Fruit fly (Drosophila melanogaster) whole organism, prepupa: ENCODE data around the gene CG11811.

Source experiments
- Blimp-1 ChIP-seq: fragments of 200-800 bp; sonication (Bioruptor generic); optimal IDR thresholded peaks from 3 replicates; lab custom pipeline; 2017; ENCODE audit warnings: missing biosample characterization, missing genetic modification characterization, mild to moderate bottlenecking, moderate library complexity, missing genetic modification reagents
- CG10631 ChIP-seq: fragments of 200-800 bp; sonication (Bioruptor generic); optimal IDR thresholded peaks from 2 replicates; lab custom pipeline; 2016; ENCODE audit warnings: missing biosample characterization, missing genetic modification characterization
- CG10669 ChIP-seq: fragments of 200-800 bp; sonication (Bioruptor generic); optimal IDR thresholded peaks from 3 replicates; lab custom pipeline; 2018; ENCODE audit warnings: missing biosample characterization, mild to moderate bottlenecking, missing genetic modification characterization, moderate library complexity
- CG11762 ChIP-seq: fragments of 200-800 bp; sonication (Bioruptor generic); optimal IDR thresholded peaks from 3 replicates; lab custom pipeline; 2016; ENCODE audit warnings: missing biosample characterization, missing genetic modification characterization; ENCODE audit not compliant: insufficient read depth
- CG16779 ChIP-seq: fragments of 200-800 bp; sonication (Bioruptor generic); optimal IDR thresholded peaks from 3 replicates; lab custom pipeline; 2017; ENCODE audit warnings: missing biosample characterization, mild to moderate bottlenecking, missing genetic modification characterization
- CG34406 ChIP-seq: fragments of 200-800 bp; sonication (Bioruptor generic); optimal IDR thresholded peaks from 3 replicates; lab custom pipeline; 2016; ENCODE audit warnings: missing biosample characterization, missing genetic modification characterization
- CG4318 ChIP-seq: fragments of 200-800 bp; sonication (Bioruptor generic); optimal IDR thresholded peaks from 3 replicates; lab custom pipeline; 2017; ENCODE audit warnings: missing biosample characterization, mild to moderate bottlenecking, missing genetic modification characterization
- CG6163 ChIP-seq: fragments of 200-800 bp; sonication (Bioruptor generic); IDR thresholded peaks from 3 replicates; pipeline ENCODE4 v1.3.6; 2022; ENCODE audit warnings: missing biosample characterization, missing genetic modification characterization
- CG6276 ChIP-seq: fragments of 200-800 bp; sonication (Bioruptor generic); optimal IDR thresholded peaks from 2 replicates; lab custom pipeline; 2017; ENCODE audit warnings: missing biosample characterization, mild to moderate bottlenecking, missing genetic modification characterization
- CG6808 ChIP-seq: fragments of 200-800 bp; sonication (Bioruptor generic); optimal IDR thresholded peaks from 3 replicates; lab custom pipeline; 2017; ENCODE audit warnings: missing biosample characterization, missing genetic modification characterization, mild to moderate bottlenecking, moderate library complexity, missing genetic modification reagents
- CG6854 ChIP-seq: fragments of 200-800 bp; sonication (Bioruptor generic); optimal IDR thresholded peaks from 2 replicates; lab custom pipeline; 2017; ENCODE audit warnings: missing biosample characterization, mild to moderate bottlenecking, missing genetic modification characterization
- CG7368 ChIP-seq: fragments of 200-800 bp; sonication (Bioruptor generic); optimal IDR thresholded peaks from 3 replicates; lab custom pipeline; 2016; ENCODE audit warnings: missing biosample characterization, missing genetic modification characterization
- CG8119 ChIP-seq: fragments of 200-800 bp; sonication (Bioruptor generic); IDR thresholded peaks from 3 replicates; pipeline ENCODE4 v1.3.6; 2022; ENCODE audit warnings: missing biosample characterization, missing genetic modification characterization
- CG8319 ChIP-seq: fragments of 200-800 bp; sonication (Bioruptor generic); optimal IDR thresholded peaks from 3 replicates; lab custom pipeline; 2016; ENCODE audit warnings: missing biosample characterization, missing genetic modification characterization
- CG8632 ChIP-seq: fragments of 200-800 bp; sonication (Bioruptor generic); optimal IDR thresholded peaks from 3 replicates; lab custom pipeline; 2016; ENCODE audit warnings: missing biosample characterization, missing genetic modification characterization
- CG9139 ChIP-seq: fragments of 200-800 bp; sonication (Bioruptor generic); optimal IDR thresholded peaks from 3 replicates; lab custom pipeline; 2017; ENCODE audit warnings: missing biosample characterization, mild to moderate bottlenecking, missing genetic modification characterization
- Eip75B ChIP-seq: fragments of 200-800 bp; sonication (Bioruptor generic); optimal IDR thresholded peaks from 3 replicates; lab custom pipeline; 2016; ENCODE audit warnings: missing biosample characterization, missing genetic modification characterization
- Eip78C ChIP-seq: fragments of 200-800 bp; sonication (Bioruptor generic); peaks from one replicate; lab custom pipeline; 2016; ENCODE audit warnings: missing biosample characterization, missing genetic modification characterization
- Eip93F ChIP-seq: fragments of 200-800 bp; sonication (Bioruptor generic); optimal IDR thresholded peaks from 2 replicates; lab custom pipeline; 2016; ENCODE audit warnings: missing biosample characterization, mild to moderate bottlenecking, missing genetic modification characterization
- Ets21C ChIP-seq: fragments of 200-800 bp; sonication (Bioruptor generic); optimal IDR thresholded peaks from 3 replicates; lab custom pipeline; 2016; ENCODE audit warnings: missing biosample characterization, missing genetic modification characterization
- Gug ChIP-seq: fragments of 200-800 bp; sonication (Bioruptor generic); IDR thresholded peaks from 2 replicates; pipeline ENCODE4 v1.3.6; 2022; ENCODE audit warnings: missing biosample characterization, missing genetic modification characterization
- Hr38 ChIP-seq: sonication (Bioruptor generic); optimal IDR thresholded peaks from 2 replicates; lab custom pipeline; 2016; ENCODE audit warnings: missing biosample characterization, missing genetic modification characterization
- Hr39 ChIP-seq: fragments of 200-800 bp; sonication (Bioruptor generic); optimal IDR thresholded peaks from 2 replicates; lab custom pipeline; 2016; ENCODE audit warnings: missing biosample characterization, missing genetic modification characterization
- Lpt ChIP-seq: fragments of 200-800 bp; sonication (Bioruptor generic); optimal IDR thresholded peaks from 3 replicates; lab custom pipeline; 2016; ENCODE audit warnings: missing biosample characterization, missing genetic modification characterization
- Met ChIP-seq: fragments of 200-800 bp; sonication (Bioruptor generic); optimal IDR thresholded peaks from 3 replicates; lab custom pipeline; 2016; ENCODE audit warnings: missing biosample characterization, missing genetic modification characterization
- Sox14 ChIP-seq: fragments of 200-800 bp; sonication (Bioruptor generic); optimal IDR thresholded peaks from 3 replicates; lab custom pipeline; 2016; ENCODE audit warnings: missing biosample characterization, missing genetic modification characterization
- Sox15 ChIP-seq: fragments of 200-800 bp; sonication (Bioruptor generic); optimal IDR thresholded peaks from 3 replicates; lab custom pipeline; 2016; ENCODE audit warnings: missing biosample characterization, missing genetic modification characterization
- acj6 ChIP-seq: fragments of 200-800 bp; sonication (Bioruptor generic); optimal IDR thresholded peaks from 3 replicates; lab custom pipeline; 2016; ENCODE audit warnings: missing biosample characterization, missing genetic modification characterization
- cyc ChIP-seq: fragments of 200-800 bp; sonication (Bioruptor generic); optimal IDR thresholded peaks from 3 replicates; lab custom pipeline; 2016; ENCODE audit warnings: missing biosample characterization, missing genetic modification characterization
- dac ChIP-seq: fragments of 200-800 bp; sonication (Bioruptor generic); optimal IDR thresholded peaks from 2 replicates; lab custom pipeline; 2017; ENCODE audit warnings: missing biosample characterization, mild to moderate bottlenecking, missing genetic modification characterization
- eg ChIP-seq: fragments of 200-800 bp; sonication (Bioruptor generic); IDR thresholded peaks from 3 replicates; pipeline ENCODE4 v1.3.6; 2022; ENCODE audit warnings: missing biosample characterization, missing genetic modification characterization
- esn ChIP-seq: fragments of 200-800 bp; sonication (Bioruptor generic); optimal IDR thresholded peaks from 2 replicates; lab custom pipeline; 2016; ENCODE audit warnings: missing biosample characterization, mild to moderate bottlenecking, missing genetic modification characterization, moderate library complexity
- fd59A ChIP-seq: fragments of 200-800 bp; sonication (Bioruptor generic); optimal IDR thresholded peaks from 2 replicates; lab custom pipeline; 2017; ENCODE audit warnings: missing biosample characterization, mild to moderate bottlenecking, missing genetic modification characterization, missing genetic modification reagents
- fd85E ChIP-seq: fragments of 200-800 bp; sonication (Bioruptor generic); optimal IDR thresholded peaks from 3 replicates; lab custom pipeline; 2016; ENCODE audit warnings: missing biosample characterization, missing genetic modification characterization
- fkh ChIP-seq: fragments of 200-800 bp; sonication (Bioruptor generic); optimal IDR thresholded peaks from 3 replicates; lab custom pipeline; 2017; ENCODE audit warnings: missing biosample characterization, mild to moderate bottlenecking, missing genetic modification characterization, moderate library complexity
- lz ChIP-seq: fragments of 200-800 bp; sonication (Bioruptor generic); optimal IDR thresholded peaks from 3 replicates; lab custom pipeline; 2016; ENCODE audit warnings: missing biosample characterization, missing genetic modification characterization
- net ChIP-seq: fragments of 200-800 bp; sonication (Bioruptor generic); optimal IDR thresholded peaks from 3 replicates; lab custom pipeline; 2016; ENCODE audit warnings: missing biosample characterization, missing genetic modification characterization
- pdm3 ChIP-seq: fragments of 200-800 bp; sonication (Bioruptor generic); optimal IDR thresholded peaks from 3 replicates; lab custom pipeline; 2016; ENCODE audit warnings: missing biosample characterization, missing genetic modification characterization
- spab ChIP-seq: fragments of 200-800 bp; sonication (Bioruptor generic); optimal IDR thresholded peaks from 2 replicates; lab custom pipeline; 2017; ENCODE audit warnings: missing biosample characterization, mild to moderate bottlenecking, missing genetic modification characterization, missing genetic modification reagents
- svp ChIP-seq: fragments of 200-800 bp; sonication (Bioruptor generic); peaks from one replicate; lab custom pipeline; 2016; ENCODE audit warnings: missing biosample characterization, missing genetic modification characterization
- topi ChIP-seq: fragments of 200-800 bp; sonication (Bioruptor generic); optimal IDR thresholded peaks from 3 replicates; lab custom pipeline; 2016; ENCODE audit warnings: missing biosample characterization, missing genetic modification characterization
- vri ChIP-seq: fragments of 200-800 bp; sonication (Bioruptor generic); optimal IDR thresholded peaks from 3 replicates; lab custom pipeline; 2016; ENCODE audit warnings: missing biosample characterization, mild to moderate bottlenecking, missing genetic modification characterization

The CG11811 gene

dm6 chr3L:10690904-10691408 lies at the start of gene CG11811:
Gene CG11811 (plus strand): TSS chr3L:10691024.
- peak; percentile 13 for TF ChIP-seq Sox14
- no peak for TF ChIP-seq Hr38 (GFP tag; lab: Kevin White, UChicago)
- no peak for TF ChIP-seq CG8319
- no peak for TF ChIP-seq pdm3 (GFP tag; lab: Kevin White, UChicago)
- no peak for TF ChIP-seq CG16779 (tag; lab: Kevin White, UChicago)
- TF ChIP-seq fd85E (GFP tag; lab: Kevin White, UChicago): no peak
- TF ChIP-seq Gug: no peak
- TF ChIP-seq Hr39 (GFP tag; lab: Kevin White, UChicago): no peak
- no peak for TF ChIP-seq Blimp-1 (GFP tag; lab: Kevin White, UChicago)
- TF ChIP-seq esn (GFP tag; lab: Kevin White, UChicago): peak; percentile 11
- TF ChIP-seq CG10669: no peak
- TF ChIP-seq CG9139: no peak
- no peak for TF ChIP-seq acj6 (GFP tag; lab: Kevin White, UChicago)
- peak; percentile 63 for TF ChIP-seq Eip78C
- peak; percentile 55; the same call in 2 of the 3 replicates for TF ChIP-seq eg
- no peak for TF ChIP-seq CG6808 (GFP tag; lab: Kevin White, UChicago)
- no peak for TF ChIP-seq CG8119 (GFP tag; lab: Robert Waterston, UW)
- TF ChIP-seq dac (GFP tag; lab: Kevin White, UChicago): no peak
- no peak for TF ChIP-seq CG4318 (GFP tag; lab: Kevin White, UChicago)
- TF ChIP-seq CG34406 (GFP tag; lab: Kevin White, UChicago): no peak
- TF ChIP-seq net (GFP tag; lab: Kevin White, UChicago): no peak
- no peak for TF ChIP-seq topi
- no peak for TF ChIP-seq Sox15 (GFP tag; lab: Kevin White, UChicago)
- TF ChIP-seq Lpt (GFP tag; lab: Kevin White, UChicago): no peak
- TF ChIP-seq lz (GFP tag; lab: Kevin White, UChicago): no peak
- TF ChIP-seq CG6163 (GFP tag; lab: Robert Waterston, UW): peak; percentile 40; the same call in 1 of the 3 replicates
- TF ChIP-seq fkh (GFP tag; lab: Kevin White, UChicago): peak; percentile 13

DNA sequence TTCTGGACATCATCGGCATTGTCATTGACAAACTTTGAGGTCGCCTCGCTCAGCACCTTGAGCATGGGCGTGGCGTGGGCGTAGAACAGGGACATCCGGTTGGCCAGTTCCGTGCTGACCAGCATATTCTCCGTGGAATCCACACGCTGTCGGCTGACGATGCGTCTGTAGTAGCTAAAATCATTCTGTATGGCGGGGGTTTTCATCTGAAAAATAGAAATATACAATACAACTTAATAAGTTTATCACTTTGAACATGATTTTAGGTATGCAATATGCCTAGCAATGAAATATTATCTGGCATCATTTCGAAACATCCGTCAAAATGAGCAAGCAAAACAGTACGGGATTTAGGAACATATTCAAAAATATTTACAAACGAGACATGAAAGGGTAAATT lies 49.2 kb upstream of the CG11811 start, which contains the start of gene CG14154:
Gene CG14154 (plus strand): TSS at position 301 of the 400 bp plus-strand sequence.
- no peak for TF ChIP-seq CG8319
- no peak for TF ChIP-seq fd59A (GFP tag; lab: Kevin White, UChicago)
- TF ChIP-seq Eip75B: no peak
- TF ChIP-seq CG8632 (GFP tag; lab: Kevin White, UChicago): no peak
- no peak for TF ChIP-seq CG7368 (GFP tag; lab: Kevin White, UChicago)
- TF ChIP-seq Met (GFP tag; lab: Kevin White, UChicago): no peak
- TF ChIP-seq fkh (GFP tag; lab: Kevin White, UChicago): no peak
- TF ChIP-seq Eip78C: no peak
- TF ChIP-seq cyc (GFP tag; lab: Kevin White, UChicago): no peak
- no peak for TF ChIP-seq CG8119 (GFP tag; lab: Robert Waterston, UW)
- TF ChIP-seq Gug: no peak
- TF ChIP-seq acj6 (GFP tag; lab: Kevin White, UChicago): no peak

DNA sequence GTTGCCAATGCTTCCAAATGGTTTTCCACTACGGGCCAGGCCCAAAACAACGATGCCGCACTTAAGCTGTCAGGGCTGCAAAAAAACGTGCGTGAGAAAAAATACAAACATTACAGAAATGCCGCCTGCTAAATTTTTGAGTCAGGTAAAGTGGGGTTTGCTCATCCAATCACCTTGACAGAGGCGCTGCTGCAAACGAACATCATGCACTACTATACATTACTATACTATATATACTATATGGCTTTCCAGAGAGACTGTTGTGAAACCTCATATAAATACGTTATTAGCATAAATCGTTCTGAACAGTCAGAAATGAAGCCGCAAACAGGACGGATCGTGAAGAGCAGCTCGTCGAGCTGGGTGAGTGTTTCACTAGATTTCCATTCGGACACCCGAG lies 47.6 kb upstream of the CG11811 start, which contains the start of gene CG14153:
Gene CG14153 (plus strand): TSS at position 301 of the 400 bp plus-strand sequence.
- no peak for TF ChIP-seq CG11762
- no peak for TF ChIP-seq Sox14
- TF ChIP-seq spab (GFP tag; lab: Kevin White, UChicago): no peak
- TF ChIP-seq eg: no peak
- no peak for TF ChIP-seq dac (GFP tag; lab: Kevin White, UChicago)
- no peak for TF ChIP-seq CG34406 (GFP tag; lab: Kevin White, UChicago)
- no peak for TF ChIP-seq cyc (GFP tag; lab: Kevin White, UChicago)
- no peak for TF ChIP-seq Ets21C (GFP tag; lab: Kevin White, UChicago)
- no peak for TF ChIP-seq CG6276
- TF ChIP-seq Hr38 (GFP tag; lab: Kevin White, UChicago): no peak
- no peak for TF ChIP-seq Eip93F (GFP tag; lab: Kevin White, UChicago)
- TF ChIP-seq Hr39 (GFP tag; lab: Kevin White, UChicago): no peak
- TF ChIP-seq Lpt (GFP tag; lab: Kevin White, UChicago): no peak
- TF ChIP-seq acj6 (GFP tag; lab: Kevin White, UChicago): no peak
- no peak for TF ChIP-seq CG6854 (GFP tag; lab: Kevin White, UChicago)
- TF ChIP-seq topi: no peak
- TF ChIP-seq Eip78C: no peak
- no peak for TF ChIP-seq vri
- TF ChIP-seq CG10631 (GFP tag; lab: Kevin White, UChicago): no peak
- TF ChIP-seq svp (GFP tag; lab: Kevin White, UChicago): no peak
- TF ChIP-seq, all 60 proteins: peak for 0
